Fruit fly (Drosophila melanogaster) whole organism, embryonic: ENCODE data around the gene pasi2.

Experiments
- ATbp ChIP-seq: fragments of 200-800 bp; sonication (Bioruptor generic); optimal IDR thresholded peaks from 2 replicates; lab custom pipeline; 2017; ENCODE audit warnings: missing biosample characterization, mild to moderate bottlenecking, missing genetic modification characterization, missing genetic modification reagents
- Awh ChIP-seq: fragments of 200-800 bp; sonication (Bioruptor generic); IDR thresholded peaks from 2 replicates; pipeline ENCODE4, ENCODE4 v1.3.6; 2022; ENCODE audit warnings: missing biosample characterization, missing genetic modification characterization
- CG11695 ChIP-seq: fragments of 200-800 bp; sonication (Bioruptor generic); IDR thresholded peaks from 3 replicates; pipeline ENCODE4 v1.3.6; 2022; ENCODE audit warnings: missing biosample characterization, missing genetic modification characterization
- CG12391 ChIP-seq: fragments of 200-800 bp; sonication (Bioruptor generic); optimal IDR thresholded peaks from 3 replicates; lab custom pipeline; 2018; ENCODE audit warnings: missing biosample characterization, mild to moderate bottlenecking, missing genetic modification characterization, moderate library complexity
- CG12769 ChIP-seq: fragments of 200-800 bp; sonication (Bioruptor generic); optimal IDR thresholded peaks from 2 replicates; lab custom pipeline; 2019; ENCODE audit warnings: missing biosample characterization, mild to moderate bottlenecking, missing genetic modification characterization, moderate library complexity
- CG13287 ChIP-seq: fragments of 200-800 bp; sonication (Bioruptor generic); IDR thresholded peaks from 2 replicates; pipeline ENCODE4 v1.3.6; 2022; ENCODE audit warnings: missing biosample characterization, missing genetic modification characterization; ENCODE audit not compliant: partially characterized antibody
- CG13424 ChIP-seq: fragments of 200-800 bp; sonication (Bioruptor generic); optimal IDR thresholded peaks from 2 replicates; lab custom pipeline; 2019; ENCODE audit warnings: missing biosample characterization, mild to moderate bottlenecking, missing genetic modification characterization, moderate library complexity
- CG13775 ChIP-seq: fragments of 200-800 bp; sonication (Bioruptor generic); optimal IDR thresholded peaks from 3 replicates; lab custom pipeline; 2017; ENCODE audit warnings: missing biosample characterization, mild to moderate bottlenecking, missing genetic modification characterization
- CG14860 ChIP-seq: fragments of 200-800 bp; sonication (Bioruptor generic); IDR thresholded peaks from 3 replicates; pipeline ENCODE4 v1.3.6; 2022; ENCODE audit warnings: missing biosample characterization, missing genetic modification characterization; ENCODE audit not compliant: partially characterized antibody
- CG15011 ChIP-seq: fragments of 200-800 bp; sonication (Bioruptor generic); optimal IDR thresholded peaks from 3 replicates; lab custom pipeline; 2018; ENCODE audit warnings: missing biosample characterization, mild to moderate bottlenecking, missing genetic modification characterization
- CG1603 ChIP-seq: fragments of 200-800 bp; sonication (Bioruptor generic); optimal IDR thresholded peaks from 2 replicates; lab custom pipeline; 2019; ENCODE audit warnings: missing biosample characterization, mild to moderate bottlenecking, missing genetic modification characterization, moderate library complexity
- CG17328 ChIP-seq: fragments of 200-800 bp; sonication (Bioruptor generic); IDR thresholded peaks from 2 replicates; pipeline ENCODE4 v1.3.6; 2022; ENCODE audit warnings: missing biosample characterization, missing genetic modification characterization
- CG3847 ChIP-seq: fragments of 200-800 bp; sonication (Bioruptor generic); IDR thresholded peaks from 2 replicates; pipeline ENCODE4 v1.3.6; 2022; ENCODE audit warnings: missing biosample characterization, missing genetic modification characterization
- CG4282 ChIP-seq: fragments of 200-800 bp; sonication (Bioruptor generic); optimal IDR thresholded peaks from 2 replicates; lab custom pipeline; 2016; ENCODE audit warnings: missing biosample characterization, missing genetic modification characterization
- CG4617 ChIP-seq: fragments of 200-800 bp; sonication (Bioruptor generic); optimal IDR thresholded peaks from 3 replicates; lab custom pipeline; 2016; ENCODE audit warnings: missing biosample characterization, missing genetic modification characterization, borderline replicate concordance
- CG5180 ChIP-seq: fragments of 200-800 bp; sonication (Bioruptor generic); optimal IDR thresholded peaks from 3 replicates; lab custom pipeline; 2017; ENCODE audit warnings: missing biosample characterization, missing genetic modification characterization, mild to moderate bottlenecking, moderate library complexity, missing genetic modification reagents
- CG5953 ChIP-seq: fragments of 200-800 bp; sonication (Bioruptor generic); IDR thresholded peaks from 2 replicates; pipeline ENCODE4 v1.3.6; 2022; ENCODE audit warnings: missing biosample characterization, missing genetic modification characterization
- CG6272 ChIP-seq: fragments of 200-800 bp; sonication (Bioruptor generic); IDR thresholded peaks from 2 replicates; pipeline ENCODE4 v1.3.6; 2022; ENCODE audit warnings: missing biosample characterization, missing genetic modification characterization
- CG7745 ChIP-seq: fragments of 200-800 bp; sonication (Bioruptor generic); optimal IDR thresholded peaks from 2 replicates; lab custom pipeline; 2018; ENCODE audit warnings: missing biosample characterization, mild to moderate bottlenecking, missing genetic modification characterization, moderate library complexity
- CG9437 ChIP-seq: fragments of 200-800 bp; sonication (Bioruptor generic); optimal IDR thresholded peaks from 2 replicates; lab custom pipeline; 2018; ENCODE audit warnings: missing biosample characterization, mild to moderate bottlenecking, missing genetic modification characterization
- CHES-1-like ChIP-seq: fragments of 200-800 bp; sonication (Bioruptor generic); optimal IDR thresholded peaks from 2 replicates; lab custom pipeline; 2016; ENCODE audit warnings: missing biosample characterization, missing genetic modification characterization
- Chrac-16 ChIP-seq: fragments of 200-800 bp; sonication (Bioruptor generic); optimal IDR thresholded peaks from 3 replicates; lab custom pipeline; 2016; ENCODE audit warnings: missing biosample characterization, missing genetic modification characterization
- CoRest ChIP-seq: fragments of 200-800 bp; sonication (Bioruptor generic); optimal IDR thresholded peaks from 3 replicates; lab custom pipeline; 2018; ENCODE audit warnings: missing biosample characterization, mild to moderate bottlenecking, missing genetic modification characterization, moderate library complexity
- Dbx ChIP-seq: fragments of 200-800 bp; sonication (Bioruptor generic); IDR thresholded peaks from 3 replicates; pipeline ENCODE4 v1.3.6; 2022; ENCODE audit warnings: missing biosample characterization, missing genetic modification characterization
- Deaf1 ChIP-seq: fragments of 200-800 bp; optimal IDR thresholded peaks from 3 replicates; lab custom pipeline; 2019; ENCODE audit warnings: missing biosample characterization, mild to moderate bottlenecking, missing genetic modification characterization, moderate library complexity
- Fer2 ChIP-seq: fragments of 200-800 bp; sonication (Bioruptor generic); optimal IDR thresholded peaks from 2 replicates; lab custom pipeline; 2018; ENCODE audit warnings: missing biosample characterization, mild to moderate bottlenecking, missing genetic modification characterization, moderate library complexity
- HHEX ChIP-seq: fragments of 200-800 bp; sonication (Bioruptor generic); optimal IDR thresholded peaks from 3 replicates; lab custom pipeline; 2017; ENCODE audit warnings: missing biosample characterization, mild to moderate bottlenecking, missing genetic modification characterization, missing genetic modification reagents
- HLH54F ChIP-seq: fragments of 200-800 bp; sonication (Bioruptor generic); optimal IDR thresholded peaks from 3 replicates; lab custom pipeline; 2016; ENCODE audit warnings: missing biosample characterization, missing genetic modification characterization
- Hr51 ChIP-seq, 2 experiments: fragments of 200-800 bp; sonication (Bioruptor generic); optimal IDR thresholded peaks; 2 replicates in 1 of 2; 3 replicates in 1 of 2; lab custom pipeline; 2016 to 2018; ENCODE audit warnings: missing biosample characterization in 2 of 2, missing genetic modification characterization in 2 of 2, mild to moderate bottlenecking in 1 of 2, moderate library complexity in 1 of 2
- Lhr ChIP-seq: fragments of 200-800 bp; sonication (Bioruptor generic); optimal IDR thresholded peaks from 3 replicates; lab custom pipeline; 2017; ENCODE audit warnings: mild to moderate bottlenecking, missing biosample characterization, missing genetic modification reagents, missing genetic modification characterization
- Nf-YC ChIP-seq: fragments of 200-800 bp; optimal IDR thresholded peaks from 3 replicates; lab custom pipeline; 2019; ENCODE audit warnings: missing biosample characterization, mild to moderate bottlenecking, missing genetic modification characterization, moderate library complexity
- Side ChIP-seq: fragments of 200-800 bp; sonication (Bioruptor generic); optimal IDR thresholded peaks from 2 replicates; lab custom pipeline; 2016; ENCODE audit warnings: missing biosample characterization, missing genetic modification characterization
- Trl ChIP-seq, 3 experiments: fragments of >200 bp in 2 of 3; fragments of 200-800 bp in 1 of 3; sonication (Bioruptor generic) in 1 of 3; optimal IDR thresholded peaks; 2 replicates in 1 of 3; 3 replicates in 2 of 3; lab custom pipeline; 2016 to 2017; ENCODE audit warnings: missing biosample characterization in 1 of 3, missing genetic modification characterization in 1 of 3
- aop ChIP-seq: fragments of 200-800 bp; sonication (Bioruptor generic); IDR thresholded peaks from 2 replicates; pipeline ENCODE4 v1.3.6; 2022; ENCODE audit warnings: missing biosample characterization, missing genetic modification characterization
- bcd ChIP-seq: fragments of 200-800 bp; sonication (Bioruptor generic); optimal IDR thresholded peaks from 2 replicates; lab custom pipeline; 2017; ENCODE audit warnings: missing biosample characterization, mild to moderate bottlenecking, missing genetic modification characterization
- crc ChIP-seq: fragments of 200-800 bp; sonication (Bioruptor generic); optimal IDR thresholded peaks from 2 replicates; lab custom pipeline; 2016; ENCODE audit warnings: missing biosample characterization, missing genetic modification characterization
- croc ChIP-seq: fragments of 200-800 bp; sonication (Bioruptor generic); conservative IDR thresholded peaks from 3 replicates; pipeline ENCODE4 v1.3.6; 2022; ENCODE audit warnings: missing biosample characterization, missing genetic modification characterization
- dm ChIP-seq: fragments of 200-800 bp; sonication (Bioruptor generic); optimal IDR thresholded peaks from 3 replicates; lab custom pipeline; 2016; ENCODE audit warnings: missing biosample characterization, missing genetic modification characterization
- gem ChIP-seq: fragments of 200-800 bp; sonication (Bioruptor generic); optimal IDR thresholded peaks from 2 replicates; lab custom pipeline; 2019; ENCODE audit warnings: missing biosample characterization, mild to moderate bottlenecking, missing genetic modification characterization, moderate library complexity
- gsb-n ChIP-seq: fragments of 200-800 bp; sonication (Bioruptor generic); optimal IDR thresholded peaks from 3 replicates; lab custom pipeline; 2018; ENCODE audit warnings: missing biosample characterization, mild to moderate bottlenecking, missing genetic modification characterization
- kni ChIP-seq: fragments of 200-800 bp; sonication (Bioruptor generic); optimal IDR thresholded peaks from 3 replicates; lab custom pipeline; 2017; ENCODE audit warnings: mild to moderate bottlenecking, missing biosample characterization, missing genetic modification reagents, missing genetic modification characterization
- lilli ChIP-seq: fragments of 200-800 bp; sonication (Bioruptor generic); optimal IDR thresholded peaks from 3 replicates; lab custom pipeline; 2016; ENCODE audit warnings: missing biosample characterization, missing genetic modification characterization
- pnt ChIP-seq: fragments of 200-800 bp; sonication (Bioruptor generic); optimal IDR thresholded peaks from 3 replicates; lab custom pipeline; 2016; ENCODE audit warnings: missing biosample characterization, missing genetic modification characterization
- scrt ChIP-seq: fragments of 200-800 bp; sonication (Bioruptor generic); optimal IDR thresholded peaks from 2 replicates; lab custom pipeline; 2018; ENCODE audit warnings: missing biosample characterization, mild to moderate bottlenecking, missing genetic modification characterization, moderate library complexity
- slbo ChIP-seq: fragments of 200-800 bp; sonication (Bioruptor generic); IDR thresholded peaks from 2 replicates; pipeline ENCODE4 v1.3.6; 2022; ENCODE audit warnings: missing biosample characterization, missing genetic modification characterization
- stwl ChIP-seq: fragments of 200-800 bp; sonication (Bioruptor generic); optimal IDR thresholded peaks from 3 replicates; lab custom pipeline; 2018; ENCODE audit warnings: missing biosample characterization, mild to moderate bottlenecking, missing genetic modification characterization, moderate library complexity
- twi ChIP-seq: fragments of 200-800 bp; optimal IDR thresholded peaks from 2 replicates; lab custom pipeline; 2019; ENCODE audit warnings: missing biosample characterization, mild to moderate bottlenecking, missing genetic modification characterization, moderate library complexity
- wor ChIP-seq: fragments of 200-800 bp; sonication (Bioruptor generic); IDR thresholded peaks from 2 replicates; pipeline ENCODE4 v1.3.6; 2022; ENCODE audit warnings: missing biosample characterization, missing genetic modification characterization
- zen2 ChIP-seq: fragments of 200-800 bp; sonication (Bioruptor generic); IDR thresholded peaks from 3 replicates; pipeline ENCODE4 v1.3.6; 2022; ENCODE audit warnings: missing biosample characterization, missing genetic modification characterization; ENCODE audit not compliant: partially characterized antibody

The pasi2 gene

dm6 chr3R:9342248-9342882 is 7.4 kb downstream of the pasi2 start (continued):
- TF ChIP-seq CG4617 (no peak), gem (tag; lab: Kevin White, UChicago) (peak; percentile 59), CG7745 (tag; lab: Kevin White, UChicago) (peak; percentile 66), Fer2 (tag; lab: Kevin White, UChicago) (no peak), CG9437 (GFP tag; lab: Kevin White, UChicago) (no peak), Nf-YC (tag; lab: Kevin White, UChicago) (peak; percentile 57), scrt (GFP tag; lab: Kevin White, UChicago) (peak; percentile 22), CG5953 (GFP tag; lab: Robert Waterston, UW) (no peak), CG1603 (tag; lab: Kevin White, UChicago) (peak; percentile 44), CG5180 (GFP tag; lab: Kevin White, UChicago) (peak; percentile 58), aop (GFP tag; lab: Robert Waterston, UW) (no peak), CG6272 (GFP tag; lab: Robert Waterston, UW) (no peak), CG13287 (GFP tag; lab: Robert Waterston, UW) (no peak), Deaf1 (tag; lab: Kevin White, UChicago) (peak; percentile 50), HLH54F (GFP tag; lab: Kevin White, UChicago) (no peak), Hr51 (GFP tag; optimal IDR thresholded peaks at IDR 0.05; lab: Kevin White, UChicago) (peak in 1 of 2 experiments; percentile 17), ATbp (GFP tag; lab: Kevin White, UChicago) (peak; percentile 68), Chrac-16 (GFP tag; lab: Kevin White, UChicago) (no peak), CHES-1-like (GFP tag; lab: Kevin White, UChicago) (no peak), Dbx (GFP tag; lab: Robert Waterston, UW) (peak; percentile 6; the same call in 1 of the 3 replicates), Awh (GFP tag; lab: Robert Waterston, UW) (no peak), CG14860 (no peak), CG3847 (GFP tag; lab: Robert Waterston, UW) (no peak), CG4282 (GFP tag; lab: Kevin White, UChicago) (no peak), CG15011 (GFP tag; lab: Kevin White, UChicago) (peak; percentile 56), Trl (optimal IDR thresholded peaks at IDR 0.05; lab: Kevin White, UChicago) (peak; percentile 61 to 67), Trl (GFP tag; optimal IDR thresholded peaks at IDR 0.05; lab: Kevin White, UChicago) (peak; percentile 47), dm (GFP tag; lab: Kevin White, UChicago) (no peak), wor (GFP tag; lab: Robert Waterston, UW) (no peak), CG12769 (tag; lab: Kevin White, UChicago) (peak; percentile 36), HHEX (GFP tag; lab: Kevin White, UChicago) (no peak), gsb-n (tag; lab: Kevin White, UChicago) (peak; percentile 61), CG12391 (peak; percentile 73), CG13424 (tag; lab: Kevin White, UChicago) (peak; percentile 64), bcd (GFP tag; lab: Kevin White, UChicago) (peak; percentile 39), croc (GFP tag; lab: Robert Waterston, UW) (no peak), slbo (no peak), pnt (GFP tag; lab: Kevin White, UChicago) (no peak), Side (GFP tag; lab: Kevin White, UChicago) (no peak), CG11695 (GFP tag; lab: Robert Waterston, UW) (peak; percentile 55; the same call in 2 of the 3 replicates), lilli (GFP tag; lab: Kevin White, UChicago) (peak; percentile 20), Lhr (GFP tag; lab: Kevin White, UChicago) (no peak), kni (GFP tag; lab: Kevin White, UChicago) (no peak), CG17328 (no peak), twi (tag; lab: Kevin White, UChicago) (no peak), stwl (tag; lab: Kevin White, UChicago) (peak; percentile 55), zen2 (GFP tag; lab: Robert Waterston, UW) (no peak), CoRest (tag; lab: Kevin White, UChicago) (peak; percentile 26), crc (GFP tag; lab: Kevin White, UChicago) (no peak), CG13775 (GFP tag; lab: Kevin White, UChicago) (peak; percentile 31)
